Worm (Caenorhabditis elegans) whole organism, young adult: ENCODE data around the gene Y38H6C.4.

Experiments
- D2030.7 ChIP-seq: fragments of 200-800 bp; sonication (Bioruptor generic); IDR thresholded peaks from 2 replicates; pipeline ENCODE4 v1.3.6; 2022; ENCODE audit warnings: missing genetic modification reagents, missing genetic modification characterization, missing compliant biosample characterization
- F37B4.10 ChIP-seq: fragments of 200-800 bp; sonication (Bioruptor generic); IDR thresholded peaks from 2 replicates; pipeline ENCODE4 v1.3.6; 2022; ENCODE audit warnings: missing genetic modification characterization, missing compliant biosample characterization
- F55B11.4 ChIP-seq: sonication (generic microtip); optimal IDR thresholded peaks from 2 replicates; lab custom pipeline; 2016; ENCODE audit warnings: missing compliant biosample characterization, missing genetic modification characterization, borderline replicate concordance; ENCODE audit not compliant: insufficient read depth
- K11D2.4 ChIP-seq: fragments of 200-800 bp; sonication (Bioruptor generic); IDR thresholded peaks from 2 replicates; pipeline ENCODE4 v1.3.6; 2022; ENCODE audit warnings: missing genetic modification reagents, missing genetic modification characterization, missing compliant biosample characterization
- K12H6.12 ChIP-seq: fragments of 200-800 bp; sonication (Bioruptor generic); optimal IDR thresholded peaks from 2 replicates; lab custom pipeline; 2018; ENCODE audit warnings: mild to moderate bottlenecking, missing genetic modification characterization, missing compliant biosample characterization
- Y53F4B.3 ChIP-seq: fragments of 200-800 bp; sonication (Bioruptor generic); IDR thresholded peaks from 2 replicates; pipeline ENCODE4 v1.3.6; 2022; ENCODE audit warnings: missing genetic modification reagents, missing genetic modification characterization, missing compliant biosample characterization
- Y67H2A.10 ChIP-seq: fragments of 200-800 bp; sonication (Bioruptor generic); conservative IDR thresholded peaks from 2 replicates; pipeline ENCODE4 v1.3.6; 2022; ENCODE audit warnings: missing genetic modification reagents, missing genetic modification characterization, missing compliant biosample characterization
- ZK185.1 ChIP-seq: sonication (generic microtip); optimal IDR thresholded peaks from 2 replicates; lab custom pipeline; 2016; ENCODE audit warnings: mild to moderate bottlenecking, missing genetic modification characterization, missing compliant biosample characterization; ENCODE audit not compliant: poor library complexity, severe bottlenecking
- athp-1 ChIP-seq: sonication (generic microtip); optimal IDR thresholded peaks from 2 replicates; lab custom pipeline; 2017; ENCODE audit warnings: mild to moderate bottlenecking, missing genetic modification characterization, missing compliant biosample characterization
- attf-6 ChIP-seq: fragments of 200-800 bp; sonication (Bioruptor generic); IDR thresholded peaks from 2 replicates; pipeline ENCODE4 v1.3.6; 2022; ENCODE audit warnings: missing genetic modification reagents, missing genetic modification characterization, missing compliant biosample characterization
- bed-1 ChIP-seq: fragments of 200-800 bp; sonication (Bioruptor generic); IDR thresholded peaks from 2 replicates; pipeline ENCODE4 v1.3.6; 2022; ENCODE audit warnings: missing genetic modification reagents, missing genetic modification characterization, missing compliant biosample characterization
- bed-2 ChIP-seq: fragments of 200-800 bp; sonication (Bioruptor generic); IDR thresholded peaks from 2 replicates; pipeline ENCODE4 v1.3.6; 2022; ENCODE audit warnings: missing genetic modification reagents, missing genetic modification characterization, missing compliant biosample characterization
- cebp-1 ChIP-seq, 2 experiments: fragments of 200-800 bp in 1 of 2; sonication (Bioruptor generic) in 1 of 2; sonication (generic microtip) in 1 of 2; IDR thresholded peaks in 1 of 2; optimal IDR thresholded peaks in 1 of 2; 2 replicates each; pipeline versions ENCODE4 v1.3.6 to Lab custom; 2017 to 2022; ENCODE audit warnings: missing compliant biosample characterization in 2 of 2, missing genetic modification characterization in 2 of 2, mild to moderate bottlenecking in 1 of 2, missing genetic modification reagents in 1 of 2, moderate library complexity in 1 of 2
- ceh-100 ChIP-seq: fragments of 200-800 bp; sonication (Bioruptor generic); IDR thresholded peaks from 2 replicates; pipeline ENCODE4 v1.3.6; 2022; ENCODE audit warnings: missing genetic modification reagents, missing genetic modification characterization, missing compliant biosample characterization
- ceh-27 ChIP-seq: fragments of 200-800 bp; sonication (Bioruptor generic); optimal IDR thresholded peaks from 2 replicates; lab custom pipeline; 2018; ENCODE audit warnings: mild to moderate bottlenecking, missing genetic modification characterization, moderate library complexity, missing compliant biosample characterization
- chd-7 ChIP-seq: sonication (generic microtip); optimal IDR thresholded peaks from 2 replicates; lab custom pipeline; 2016; ENCODE audit warnings: mild to moderate bottlenecking, missing genetic modification characterization, moderate library complexity, missing compliant biosample characterization
- dox-1 ChIP-seq: fragments of 200-800 bp; sonication (Bioruptor generic); IDR thresholded peaks from 2 replicates; pipeline ENCODE4 v1.3.6; 2022; ENCODE audit warnings: missing genetic modification reagents, missing genetic modification characterization, missing compliant biosample characterization
- dpff-1 ChIP-seq: sonication (generic microtip); optimal IDR thresholded peaks from 2 replicates; lab custom pipeline; 2017; ENCODE audit warnings: mild to moderate bottlenecking, missing genetic modification characterization, missing compliant biosample characterization
- efl-1 ChIP-seq: fragments of 150-350 bp; optimal IDR thresholded peaks from 2 replicates; lab custom pipeline; 2014; ENCODE audit warnings: missing biosample characterization, missing genetic modification reagents, missing genetic modification characterization
- egl-18 ChIP-seq: fragments of 200-800 bp; sonication (Bioruptor generic); IDR thresholded peaks from 2 replicates; pipeline ENCODE4 v1.3.6; 2022; ENCODE audit warnings: missing genetic modification reagents, missing genetic modification characterization, missing compliant biosample characterization
- hlh-26 ChIP-seq: fragments of 200-800 bp; sonication (Bioruptor generic); conservative IDR thresholded peaks from 2 replicates; pipeline ENCODE4 v1.3.6; 2022; ENCODE audit warnings: missing genetic modification reagents, missing genetic modification characterization, missing compliant biosample characterization
- hmg-20 ChIP-seq: fragments of 200-800 bp; sonication (Bioruptor generic); IDR thresholded peaks from 2 replicates; pipeline ENCODE4 v1.3.6; 2022; ENCODE audit warnings: missing genetic modification reagents, missing genetic modification characterization, missing compliant biosample characterization
- hrde-1 ChIP-seq: sonication (generic microtip); optimal IDR thresholded peaks from 2 replicates; lab custom pipeline; 2016; ENCODE audit warnings: missing genetic modification characterization, mild to moderate bottlenecking, missing compliant biosample characterization, moderate library complexity, missing genotype, missing genetic modification reagents, borderline replicate concordance
- hsf-1 ChIP-seq: fragments of 200-800 bp; sonication (Bioruptor generic); IDR thresholded peaks from 2 replicates; pipeline ENCODE4 v1.3.6; 2022; ENCODE audit warnings: missing genetic modification reagents, missing genetic modification characterization, missing compliant biosample characterization
- let-526 ChIP-seq: fragments of 200-800 bp; sonication (Bioruptor generic); IDR thresholded peaks from 2 replicates; pipeline ENCODE4 v1.3.6; 2022; ENCODE audit warnings: missing genetic modification reagents, missing genetic modification characterization, missing compliant biosample characterization
- let-607 ChIP-seq, 2 experiments: fragments of 200-800 bp in 1 of 2; sonication (Bioruptor generic) in 1 of 2; sonication (generic microtip) in 1 of 2; optimal IDR thresholded peaks; 2 replicates each; lab custom pipeline; 2016 to 2018; ENCODE audit warnings: mild to moderate bottlenecking in 2 of 2, missing compliant biosample characterization in 2 of 2, missing genetic modification characterization in 2 of 2, moderate library complexity in 2 of 2, missing genotype in 1 of 2
- lin-26 ChIP-seq: fragments of 200-800 bp; sonication (Bioruptor generic); IDR thresholded peaks from 2 replicates; pipeline ENCODE4 v1.3.6; 2022; ENCODE audit warnings: missing genetic modification reagents, missing genetic modification characterization, missing compliant biosample characterization
- lin-35 ChIP-seq, 3 experiments: fragments of 150-350 bp in 2 of 3; sonication (generic microtip) in 1 of 3; optimal IDR thresholded peaks; 2 replicates each; lab custom pipeline; 2014 to 2018; ENCODE audit warnings: missing biosample characterization in 3 of 3, missing genetic modification characterization in 3 of 3, missing genetic modification reagents in 3 of 3
- lin-54 ChIP-seq: fragments of 200-800 bp; sonication (Bioruptor generic); optimal IDR thresholded peaks from 2 replicates; lab custom pipeline; 2018; ENCODE audit warnings: mild to moderate bottlenecking, missing genetic modification characterization, missing compliant biosample characterization
- lir-1 ChIP-seq: fragments of 200-800 bp; sonication (Bioruptor generic); conservative IDR thresholded peaks from 2 replicates; pipeline ENCODE4 v1.3.6; 2022; ENCODE audit warnings: missing genetic modification reagents, missing genetic modification characterization, missing compliant biosample characterization
- madf-3 ChIP-seq: fragments of 200-800 bp; sonication (Bioruptor generic); IDR thresholded peaks from 2 replicates; pipeline ENCODE4 v1.3.6; 2022; ENCODE audit warnings: missing genetic modification reagents, missing genetic modification characterization, missing compliant biosample characterization
- madf-8 ChIP-seq: fragments of 200-800 bp; sonication (Bioruptor generic); conservative IDR thresholded peaks from 2 replicates; pipeline ENCODE4 v1.3.6; 2022; ENCODE audit warnings: missing genetic modification reagents, missing genetic modification characterization, missing compliant biosample characterization
- mes-4 ChIP-seq: sonication (generic microtip); optimal IDR thresholded peaks from 2 replicates; lab custom pipeline; 2016; ENCODE audit warnings: missing genotype, missing genetic modification characterization, missing compliant biosample characterization
- nfya-2 ChIP-seq: fragments of 200-800 bp; sonication (Bioruptor generic); IDR thresholded peaks from 2 replicates; pipeline ENCODE4 v1.3.6; 2022; ENCODE audit warnings: missing genetic modification reagents, missing genetic modification characterization, missing compliant biosample characterization
- nfyb-1 ChIP-seq: fragments of 200-800 bp; sonication (Bioruptor generic); IDR thresholded peaks from 2 replicates; pipeline ENCODE4 v1.3.6; 2022; ENCODE audit warnings: missing genetic modification reagents, missing genetic modification characterization, missing compliant biosample characterization
- nhr-179 ChIP-seq: sonication (generic microtip); optimal IDR thresholded peaks from 2 replicates; lab custom pipeline; 2016; ENCODE audit warnings: mild to moderate bottlenecking, missing genetic modification characterization, missing compliant biosample characterization
- nhr-27 ChIP-seq: fragments of 200-800 bp; sonication (Bioruptor generic); optimal IDR thresholded peaks from 2 replicates; lab custom pipeline; 2018; ENCODE audit warnings: mild to moderate bottlenecking, missing genetic modification characterization, moderate library complexity, missing compliant biosample characterization
- nhr-80 ChIP-seq: sonication (generic microtip); optimal IDR thresholded peaks from 2 replicates; lab custom pipeline; 2016; ENCODE audit warnings: missing genetic modification characterization, missing compliant biosample characterization
- nhr-90 ChIP-seq: sonication (generic microtip); optimal IDR thresholded peaks from 2 replicates; lab custom pipeline; 2016; ENCODE audit warnings: missing genotype, mild to moderate bottlenecking, missing genetic modification characterization, missing compliant biosample characterization
- pbrm-1 ChIP-seq: fragments of 200-800 bp; sonication (Bioruptor generic); IDR thresholded peaks from 2 replicates; pipeline ENCODE4 v1.3.6; 2022; ENCODE audit warnings: missing genetic modification reagents, missing genetic modification characterization, missing compliant biosample characterization
- repo-1 ChIP-seq: sonication (generic microtip); optimal IDR thresholded peaks from 2 replicates; lab custom pipeline; 2017; ENCODE audit warnings: mild to moderate bottlenecking, missing genetic modification characterization, missing compliant biosample characterization
- snpc-1.1 ChIP-seq: sonication (generic microtip); optimal IDR thresholded peaks from 2 replicates; lab custom pipeline; 2017; ENCODE audit warnings: missing genetic modification characterization, mild to moderate bottlenecking, missing compliant biosample characterization, antibody characterized with exemption, moderate library complexity, missing genotype, missing genetic modification reagents; ENCODE audit not compliant: insufficient read depth
- snpc-3.4 ChIP-seq: sonication (generic microtip); optimal IDR thresholded peaks from 2 replicates; lab custom pipeline; 2017; ENCODE audit warnings: missing genetic modification characterization, mild to moderate bottlenecking, missing compliant biosample characterization, antibody characterized with exemption, moderate library complexity, missing genotype, missing genetic modification reagents
- tlf-1 ChIP-seq: fragments of 200-800 bp; sonication (Bioruptor generic); optimal IDR thresholded peaks from 2 replicates; lab custom pipeline; 2018; ENCODE audit warnings: mild to moderate bottlenecking, missing genetic modification characterization, missing compliant biosample characterization
- xnd-1 ChIP-seq: sonication (generic microtip); optimal IDR thresholded peaks from 2 replicates; lab custom pipeline; 2016; ENCODE audit warnings: missing genotype, missing genetic modification reagents, missing genetic modification characterization, missing compliant biosample characterization
- ztf-18 ChIP-seq: sonication (generic microtip); optimal IDR thresholded peaks from 2 replicates; lab custom pipeline; 2016; ENCODE audit warnings: missing genotype, mild to moderate bottlenecking, missing genetic modification characterization, missing compliant biosample characterization

Y38H6C.4 gene

DNA sequence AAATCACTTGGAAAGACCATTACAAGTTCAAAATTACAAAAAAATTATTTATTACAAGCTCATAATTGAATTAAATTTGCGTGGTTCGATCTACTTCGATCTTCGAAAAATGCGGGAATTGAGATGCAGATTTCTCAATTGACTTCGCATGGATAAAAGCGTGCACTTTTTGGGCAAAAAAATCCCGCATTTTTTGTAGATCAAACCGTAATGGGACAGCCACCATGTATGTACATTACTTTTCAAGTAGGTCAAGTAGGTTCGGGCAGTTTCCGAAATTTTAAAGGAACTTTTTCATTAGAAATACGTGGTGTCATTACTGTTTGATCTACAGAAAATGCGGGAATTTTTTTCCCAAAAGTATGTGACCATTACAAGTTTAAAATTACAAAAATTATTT lies 7.4 kb downstream of the Y38H6C.4 start (continued):
- TF ChIP-seq tlf-1 (GFP tag; lab: Kevin White, UChicago) (peak; percentile 67), ceh-100 (GFP tag; lab: Robert Waterston, UW) (peak; percentile 46; the same call in 1 of the 2 replicates), cebp-1 (GFP tag; IDR thresholded peaks at IDR 0.05; lab: Robert Waterston, UW) (no peak), cebp-1 (tag; optimal IDR thresholded peaks at IDR 0.05; lab: Kevin White, UChicago) (peak; percentile 61), snpc-1.1 (tag; lab: Kevin White, UChicago) (no peak), F37B4.10 (GFP tag; lab: Robert Waterston, UW) (no peak), egl-18 (GFP tag; lab: Robert Waterston, UW) (no peak), hsf-1 (GFP tag; lab: Robert Waterston, UW) (peak; percentile 51; the same call in 1 of the 2 replicates), F55B11.4 (tag; lab: Kevin White, UChicago) (no peak), let-607 (tag; optimal IDR thresholded peaks at IDR 0.05; lab: Kevin White, UChicago) (peak in 1 of 2 experiments; percentile 72), athp-1 (peak; percentile 21), bed-1 (0 out of 2 replicates have a peak, but pooled peaks have one; percentile 60), ztf-18 (tag; lab: Kevin White, UChicago) (no peak), dox-1 (GFP tag; lab: Robert Waterston, UW) (peak; percentile 54; the same call in 1 of the 2 replicates), mes-4 (tag; lab: Kevin White, UChicago) (no peak), madf-8 (GFP tag; lab: Robert Waterston, UW) (peak; percentile 59), hrde-1 (no peak), nfya-2 (no peak), xnd-1 (tag; lab: Kevin White, UChicago) (peak; percentile 47), efl-1 (GFP tag; lab: Kevin White, UChicago) (peak; percentile 53), madf-3 (GFP tag; lab: Robert Waterston, UW) (0 out of 2 replicates have a peak, but pooled peaks have one; percentile 51), snpc-3.4 (no peak), hmg-20 (0 out of 2 replicates have a peak, but pooled peaks have one; percentile 9), Y67H2A.10 (GFP tag; lab: Robert Waterston, UW) (no peak), chd-7 (tag; lab: Kevin White, UChicago) (peak; percentile 71), lin-26 (no peak), lin-35 (GFP tag; optimal IDR thresholded peaks at IDR 0.05; lab: Kevin White, UChicago) (no peak), repo-1 (tag; lab: Kevin White, UChicago) (peak; percentile 92), bed-2 (no peak), Y53F4B.3 (no peak), attf-6 (GFP tag; lab: Robert Waterston, UW) (peak; percentile 26; the same call in 1 of the 2 replicates), nhr-90 (tag; lab: Kevin White, UChicago) (peak; percentile 74), K11D2.4 (GFP tag; lab: Robert Waterston, UW) (no peak), ceh-27 (no peak), dpff-1 (tag; lab: Kevin White, UChicago) (peak; percentile 40), nhr-27 (tag; lab: Kevin White, UChicago) (peak; percentile 12), let-526 (0 out of 2 replicates have a peak, but pooled peaks have one; percentile 31), hlh-26 (no peak), nhr-179 (tag; lab: Kevin White, UChicago) (peak; percentile 4), nfyb-1 (0 out of 2 replicates have a peak, but pooled peaks have one; percentile 27), lin-54 (GFP tag; lab: Kevin White, UChicago) (peak; percentile 57), nhr-80 (tag; lab: Kevin White, UChicago) (peak; percentile 61), ZK185.1 (peak; percentile 60), pbrm-1 (peak; percentile 75), lir-1 (peak; percentile 14; the same call in 1 of the 2 replicates), D2030.7 (GFP tag; lab: Robert Waterston, UW) (0 out of 2 replicates have a peak, but pooled peaks have one; percentile 22), K12H6.12 (tag; lab: Kevin White, UChicago) (no peak)
